Fruit fly (Drosophila melanogaster) whole organism, pupa: Measurements from ENCODE around the gene CG13055.
A peak's percentile ranks its signal among the peaks of the same experiment; 100 is the strongest.

Experiments
- CG10348 ChIP-seq: fragments of 200-800 bp; sonication (Bioruptor generic); IDR thresholded peaks from 2 replicates; pipeline ENCODE4 v1.3.6; 2022; ENCODE audit warnings: missing biosample characterization, missing genetic modification characterization
- CG12605 ChIP-seq: fragments of 200-800 bp; sonication (Bioruptor generic); IDR thresholded peaks from 2 replicates; pipeline ENCODE4 v1.3.6; 2022; ENCODE audit warnings: missing biosample characterization, missing genetic modification characterization
- CG14655 ChIP-seq: fragments of 200-800 bp; sonication (Bioruptor generic); optimal IDR thresholded peaks from 3 replicates; lab custom pipeline; 2017; ENCODE audit warnings: mild to moderate bottlenecking, missing biosample characterization, missing genetic modification reagents, missing genetic modification characterization
- CG15710 ChIP-seq: fragments of 200-800 bp; sonication (Bioruptor generic); optimal IDR thresholded peaks from 2 replicates; lab custom pipeline; 2018; ENCODE audit warnings: missing biosample characterization, mild to moderate bottlenecking, missing genetic modification characterization, moderate library complexity
- CG32121 ChIP-seq: fragments of 200-800 bp; sonication (Bioruptor generic); IDR thresholded peaks from 2 replicates; pipeline ENCODE4 v1.3.6; 2022; ENCODE audit warnings: missing biosample characterization, missing genetic modification characterization
- CG34367 ChIP-seq: fragments of 200-800 bp; sonication (Bioruptor generic); optimal IDR thresholded peaks from 2 replicates; lab custom pipeline; 2018; ENCODE audit warnings: missing biosample characterization, mild to moderate bottlenecking, missing genetic modification characterization
- CG4496 ChIP-seq: fragments of 200-800 bp; sonication (Bioruptor generic); IDR thresholded peaks from 3 replicates; pipeline ENCODE4 v1.3.6; 2022; ENCODE audit warnings: missing biosample characterization, missing genetic modification characterization
- CG9948 ChIP-seq: fragments of 200-800 bp; sonication (Bioruptor generic); optimal IDR thresholded peaks from 2 replicates; lab custom pipeline; 2018; ENCODE audit warnings: missing biosample characterization, mild to moderate bottlenecking, missing genetic modification characterization, moderate library complexity
- D1 ChIP-seq: fragments of 200-800 bp; sonication (Bioruptor generic); optimal IDR thresholded peaks from 2 replicates; lab custom pipeline; 2018; ENCODE audit warnings: missing biosample characterization, mild to moderate bottlenecking, missing genetic modification characterization, moderate library complexity
- EcR ChIP-seq: fragments of 200-800 bp; sonication (Bioruptor generic); optimal IDR thresholded peaks from 3 replicates; lab custom pipeline; 2019; ENCODE audit warnings: missing biosample characterization, missing genetic modification characterization, mild to moderate bottlenecking, moderate library complexity, missing genetic modification reagents
- Ets98B ChIP-seq: fragments of 200-800 bp; sonication (Bioruptor generic); IDR thresholded peaks from 2 replicates; pipeline ENCODE4 v1.3.6; 2022; ENCODE audit warnings: missing biosample characterization, missing genetic modification characterization
- Snoo ChIP-seq: fragments of 200-800 bp; sonication (Bioruptor generic); optimal IDR thresholded peaks from 3 replicates; lab custom pipeline; 2017; ENCODE audit warnings: missing biosample characterization, mild to moderate bottlenecking, missing genetic modification characterization, inconsistent platforms
- rn ChIP-seq: fragments of 200-800 bp; sonication (Bioruptor generic); IDR thresholded peaks from 2 replicates; pipeline ENCODE4 v1.3.6; 2022; ENCODE audit warnings: missing biosample characterization, missing genetic modification characterization

- TF ChIP-seq CG12605, result peak; percentile 63
- TF ChIP-seq CG9948, result peak; percentile 60
- peak; percentile 64; the same call in 2 of the 3 replicates for TF ChIP-seq CG4496 (GFP tag; lab: Robert Waterston, UW)
- TF ChIP-seq rn (GFP tag; lab: Robert Waterston, UW), result peak; percentile 4; the same call in 1 of the 2 replicates
- TF ChIP-seq CG32121 (GFP tag; lab: Robert Waterston, UW), result no peak
- TF ChIP-seq EcR (GFP tag; lab: Kevin White, UChicago), result no peak
- peak; percentile 21 for TF ChIP-seq CG15710 (tag; lab: Kevin White, UChicago)
- no peak for TF ChIP-seq Snoo (tag; lab: Kevin White, UChicago)
- TF ChIP-seq D1, result no peak
- TF ChIP-seq Ets98B (GFP tag; lab: Robert Waterston, UW), result peak; percentile 82
- no peak for TF ChIP-seq CG10348
- peak; percentile 45 for TF ChIP-seq CG34367 (tag; lab: Kevin White, UChicago)
- TF ChIP-seq CG14655 (GFP tag; lab: Kevin White, UChicago), result peak; percentile 79
Observed at dm6 chr3L:16217935-16218334, 34.2 kb downstream of the CG13055 start.
